Worm (Caenorhabditis elegans) whole organism, L3 larva: Measurements from ENCODE around the gene sri-47.

ENCODE experiments used
- ama-1 ChIP-seq: fragments of 150-350 bp; optimal IDR thresholded peaks from 2 replicates; lab custom pipeline; 2018
- ceh-16 ChIP-seq: sonication (generic microtip); optimal IDR thresholded peaks from 2 replicates; lab custom pipeline; 2017; ENCODE audit warnings: missing biosample characterization, missing genetic modification characterization
- ceh-28 ChIP-seq: fragments of 150-350 bp; optimal IDR thresholded peaks from 2 replicates; lab custom pipeline; 2014; ENCODE audit warnings: missing biosample characterization, missing genetic modification reagents, missing genetic modification characterization
- fos-1 ChIP-seq: fragments of 150-350 bp; optimal IDR thresholded peaks from 2 replicates; lab custom pipeline; 2014; ENCODE audit warnings: missing biosample characterization, missing genetic modification characterization
- lin-15B ChIP-seq: fragments of 150-350 bp; optimal IDR thresholded peaks from 2 replicates; lab custom pipeline; 2014; ENCODE audit warnings: missing biosample characterization, missing genetic modification characterization
- lin-39 ChIP-seq: fragments of 150-350 bp; optimal IDR thresholded peaks from 2 replicates; lab custom pipeline; 2018; ENCODE audit warnings: missing biosample characterization, missing genetic modification reagents, missing genetic modification characterization
- nhr-25 ChIP-seq: sonication (generic microtip); optimal IDR thresholded peaks from 2 replicates; lab custom pipeline; 2017; ENCODE audit warnings: missing biosample characterization, missing genetic modification characterization
- pha-4 ChIP-seq: fragments of 150-350 bp; optimal IDR thresholded peaks from 2 replicates; lab custom pipeline; 2014; ENCODE audit warnings: missing biosample characterization, missing genetic modification reagents, missing genetic modification characterization
- sea-2 ChIP-seq: fragments of 150-350 bp; sonication (generic microtip); optimal IDR thresholded peaks from 4 replicates; lab custom pipeline; 2014; ENCODE audit warnings: missing biosample characterization, missing genetic modification reagents, missing genetic modification characterization
- skn-1 ChIP-seq: fragments of 150-350 bp; optimal IDR thresholded peaks from 2 replicates; lab custom pipeline; 2014; ENCODE audit warnings: missing biosample characterization, missing genetic modification characterization
- snpc-4 ChIP-seq: fragments of 150-350 bp; optimal IDR thresholded peaks from 2 replicates; lab custom pipeline; 2014; ENCODE audit warnings: missing biosample characterization, missing genetic modification characterization

DNA sequence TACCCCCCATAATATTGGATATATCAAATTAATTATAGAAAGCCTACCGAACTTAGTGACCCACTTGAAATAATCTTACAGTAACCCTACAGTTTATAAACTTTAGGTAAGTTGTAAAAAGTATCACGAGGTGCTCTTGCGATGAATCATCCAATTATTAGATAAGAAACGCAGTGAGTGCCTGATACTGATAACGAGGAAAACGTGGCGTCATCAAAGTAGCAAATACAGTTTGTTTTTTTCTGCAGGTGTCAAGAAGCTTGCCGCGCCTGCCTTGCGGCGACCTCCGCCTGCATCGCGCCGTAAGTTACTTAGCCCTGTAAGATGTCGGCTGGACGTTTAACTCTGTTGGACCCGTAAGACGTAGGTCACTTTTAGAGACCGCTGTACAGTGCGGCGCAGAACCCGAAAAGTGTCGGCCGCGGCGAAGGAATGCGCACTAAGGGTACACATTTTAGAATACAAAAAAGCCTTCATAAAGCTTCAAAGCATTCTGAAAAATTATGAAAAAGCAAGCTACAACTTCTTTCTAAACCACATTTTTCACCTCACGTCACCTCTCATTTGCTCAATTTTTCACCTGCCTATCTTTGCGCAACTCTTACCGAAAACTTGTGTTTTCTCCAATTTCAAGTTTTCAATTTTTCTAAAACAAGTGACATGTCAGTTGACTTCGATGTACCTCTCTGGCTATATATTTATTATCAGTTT, 46.3 kb upstream of the sri-47 start, which contains the start of gene sri-38:
- TF ChIP-seq lin-39 (tag; lab: Kevin White, UChicago) (no peak), ama-1 (lab: Kevin White, UChicago) (no peak), nhr-25 (no peak), fos-1 (tag; lab: Kevin White, UChicago) (peak; percentile 30), snpc-4 (tag; lab: Kevin White, UChicago) (no peak), lin-15B (tag; lab: Kevin White, UChicago) (no peak), pha-4 (tag; lab: Kevin White, UChicago) (no peak), skn-1 (tag; lab: Kevin White, UChicago) (no peak), ceh-16 (no peak), ceh-28 (no peak), sea-2 (GFP tag; lab: Kevin White, UChicago) (no peak)
